ENCODE assay signal across 4 fruit fly cellular contexts in the genomic region with DNA sequence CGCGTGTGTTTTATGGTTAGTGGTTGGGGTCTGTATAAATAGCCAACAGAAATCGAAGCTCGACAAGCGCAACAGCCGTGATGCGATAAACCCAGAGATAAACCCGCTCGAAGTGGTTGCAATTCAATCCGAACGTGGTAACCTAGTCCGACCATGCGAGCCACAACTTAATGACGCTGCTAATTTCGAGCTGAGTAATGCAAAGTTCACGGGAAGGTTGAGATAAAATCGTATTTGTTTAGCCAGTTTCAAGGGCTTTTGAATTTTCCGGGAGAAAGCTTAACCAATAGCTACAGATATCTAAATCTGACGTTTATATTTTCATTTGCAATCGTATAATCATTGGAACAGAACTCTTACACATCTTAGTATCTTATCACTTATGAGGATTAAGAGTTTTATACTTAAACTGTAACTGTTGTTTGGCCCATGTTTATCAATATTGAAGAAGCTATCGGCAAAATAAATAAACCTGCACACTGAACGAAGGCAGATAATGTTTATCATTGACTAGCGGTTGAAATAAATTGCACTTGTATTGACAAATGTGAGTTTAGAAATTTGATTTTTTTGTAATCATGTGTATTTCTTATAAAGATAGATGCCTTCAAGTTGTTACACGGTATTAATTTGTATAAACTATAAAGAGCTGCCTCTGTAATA.
TF ChIP-seq lines count a peak whose summit lies in the region.

No protein-coding gene starts in this region.

- no peak for TF ChIP-seq CTCF in whole organism, embryonic (GFP tag; optimal IDR thresholded peaks at IDR 0.05; lab: Kevin White, UChicago)

TF ChIP-seq in whole organism, adult, 20 proteins besides CTCF, POLR2A, EP300 and RAD21:
- TF ChIP-seq ovo (GFP tag; optimal IDR thresholded peaks at IDR 0.05; lab: Kevin White, UChicago) = no peak
- TF ChIP-seq CG14711 (tag; optimal IDR thresholded peaks at IDR 0.05; lab: Kevin White, UChicago) = no peak
- TF ChIP-seq Hr96 (GFP tag; optimal IDR thresholded peaks at IDR 0.05; lab: Kevin White, UChicago) = no peak
- TF ChIP-seq CG5204 (GFP tag; optimal IDR thresholded peaks at IDR 0.05; lab: Kevin White, UChicago) = no peak
- peak; percentile 66 for TF ChIP-seq tj (GFP tag; optimal IDR thresholded peaks at IDR 0.05; lab: Kevin White, UChicago)
- TF ChIP-seq cic (GFP tag; optimal IDR thresholded peaks at IDR 0.05; lab: Kevin White, UChicago) = peak; percentile 22
- TF ChIP-seq CG7101 (tag; optimal IDR thresholded peaks at IDR 0.05; lab: Kevin White, UChicago) = no peak
- no peak for TF ChIP-seq Mnt (GFP tag; optimal IDR thresholded peaks at IDR 0.05; lab: Kevin White, UChicago)
- peak in 1 of 2 experiments; percentile 80 for TF ChIP-seq cnc (optimal IDR thresholded peaks at IDR 0.05; lab: Kevin White, UChicago)
- no peak for TF ChIP-seq CG33017 (tag; optimal IDR thresholded peaks at IDR 0.05; lab: Kevin White, UChicago)
- peak; percentile 17 for TF ChIP-seq CG12768 (GFP tag; optimal IDR thresholded peaks at IDR 0.05; lab: Kevin White, UChicago)
- TF ChIP-seq CG1620 (GFP tag; optimal IDR thresholded peaks at IDR 0.05; lab: Kevin White, UChicago) = no peak
- TF ChIP-seq bab1 (GFP tag; optimal IDR thresholded peaks at IDR 0.05; lab: Kevin White, UChicago) = no peak
- no peak for TF ChIP-seq CG11617 (GFP tag; optimal IDR thresholded peaks at IDR 0.05; lab: Kevin White, UChicago)
- TF ChIP-seq pad (GFP tag; optimal IDR thresholded peaks at IDR 0.05; lab: Kevin White, UChicago) = no peak
- no peak for TF ChIP-seq CG7045 (GFP tag; optimal IDR thresholded peaks at IDR 0.05; lab: Kevin White, UChicago)
- TF ChIP-seq toe (GFP tag; optimal IDR thresholded peaks at IDR 0.05; lab: Kevin White, UChicago) = no peak

TF ChIP-seq in whole organism, embryonic, 481 proteins besides CTCF, POLR2A, EP300 and RAD21:
- TF ChIP-seq exex (tag; optimal IDR thresholded peaks at IDR 0.05; lab: Kevin White, UChicago) = peak; percentile 54
- TF ChIP-seq CG12744 (GFP tag; optimal IDR thresholded peaks at IDR 0.05; lab: Kevin White, UChicago) = no peak
- no peak for TF ChIP-seq CG10274 (GFP tag; optimal IDR thresholded peaks at IDR 0.05; lab: Kevin White, UChicago)
- peak; percentile 40 for TF ChIP-seq CG8281 (tag; optimal IDR thresholded peaks at IDR 0.05; lab: Kevin White, UChicago)
- peak; percentile 17 for TF ChIP-seq nom (GFP tag; optimal IDR thresholded peaks at IDR 0.05; lab: Kevin White, UChicago)
- TF ChIP-seq grn (GFP tag; optimal IDR thresholded peaks at IDR 0.05; lab: Kevin White, UChicago) = peak; percentile 38
TF ChIP-seq in whole organism, embryonic: peak in this region for 4.

TF ChIP-seq in whole organism, prepupa, 60 proteins besides CTCF, POLR2A, EP300 and RAD21:
- TF ChIP-seq CG6854 (GFP tag; optimal IDR thresholded peaks at IDR 0.05; lab: Kevin White, UChicago) (no peak), CG32006 (GFP tag; optimal IDR thresholded peaks at IDR 0.05; lab: Kevin White, UChicago) (no peak), CG10669 (GFP tag; optimal IDR thresholded peaks at IDR 0.05; lab: Kevin White, UChicago) (peak; percentile 38), CG6792 (GFP tag; optimal IDR thresholded peaks at IDR 0.05; lab: Kevin White, UChicago) (no peak), Eip78C (GFP tag; lab: Kevin White, UChicago) (peak; percentile 55)
TF ChIP-seq in whole organism, prepupa: peak in this region for 2.

TF ChIP-seq in whole organism, pupa, 21 proteins besides CTCF, POLR2A, EP300 and RAD21:
- TF ChIP-seq D1 (tag; optimal IDR thresholded peaks at IDR 0.05; lab: Kevin White, UChicago) = no peak
- TF ChIP-seq gl (tag; optimal IDR thresholded peaks at IDR 0.05; lab: Kevin White, UChicago) = no peak
- TF ChIP-seq CG4496 (GFP tag; IDR thresholded peaks at IDR 0.05; lab: Robert Waterston, UW) = 0 out of 3 replicates have a peak, but pooled peaks have one; percentile 10
- TF ChIP-seq CG17806 (tag; optimal IDR thresholded peaks at IDR 0.05; lab: Kevin White, UChicago) = no peak
- peak; percentile 52 for TF ChIP-seq EcR (GFP tag; optimal IDR thresholded peaks at IDR 0.05; lab: Kevin White, UChicago)
